Fruit fly (Drosophila melanogaster) whole organism, adult: Measurements from ENCODE around the gene Ras85D.

Source experiments
- CG12768 ChIP-seq: fragments of 200-800 bp; sonication (Bioruptor generic); optimal IDR thresholded peaks from 2 replicates; lab custom pipeline; 2017; ENCODE audit warnings: missing biosample characterization, missing genetic modification characterization, mild to moderate bottlenecking, moderate library complexity, missing genetic modification reagents
- CG1620 ChIP-seq: fragments of 200-800 bp; sonication (Bioruptor generic); optimal IDR thresholded peaks from 2 replicates; lab custom pipeline; 2016; ENCODE audit warnings: missing biosample characterization, missing genetic modification characterization
- CG7045 ChIP-seq: fragments of 200-800 bp; sonication (Bioruptor generic); optimal IDR thresholded peaks from 2 replicates; lab custom pipeline; 2017; ENCODE audit warnings: missing biosample characterization, mild to moderate bottlenecking, missing genetic modification characterization
- CG7101 ChIP-seq: fragments of 200-800 bp; sonication (Bioruptor generic); optimal IDR thresholded peaks from 2 replicates; lab custom pipeline; 2018; ENCODE audit warnings: missing biosample characterization, mild to moderate bottlenecking, missing genetic modification characterization, moderate library complexity
- bab1 ChIP-seq: fragments of 200-800 bp; sonication (Bioruptor generic); optimal IDR thresholded peaks from 3 replicates; lab custom pipeline; 2019; ENCODE audit warnings: missing biosample characterization, mild to moderate bottlenecking, missing genetic modification characterization, moderate library complexity
- cnc ChIP-seq, 2 experiments: fragments of >200 bp; optimal IDR thresholded peaks; 2 replicates each; lab custom pipeline; 2017
- ovo ChIP-seq: fragments of 200-800 bp; sonication (Bioruptor generic); optimal IDR thresholded peaks from 2 replicates; lab custom pipeline; 2016; ENCODE audit warnings: missing biosample characterization, missing genetic modification characterization

- TF ChIP-seq CG7101 (tag; lab: Kevin White, UChicago) (peak; percentile 39), CG7045 (peak; percentile 52), cnc (optimal IDR thresholded peaks at IDR 0.05; lab: Kevin White, UChicago) (no peak), CG12768 (peak; percentile 60), ovo (GFP tag; lab: Kevin White, UChicago) (no peak), bab1 (no peak), CG1620 (GFP tag; lab: Kevin White, UChicago) (no peak)
Observed at dm6 chr3R:9503329-9504088, 9.4 kb downstream of the Ras85D start.
